1 fruit fly cellular context compared by ENCODE assay signal in the genomic region with DNA sequence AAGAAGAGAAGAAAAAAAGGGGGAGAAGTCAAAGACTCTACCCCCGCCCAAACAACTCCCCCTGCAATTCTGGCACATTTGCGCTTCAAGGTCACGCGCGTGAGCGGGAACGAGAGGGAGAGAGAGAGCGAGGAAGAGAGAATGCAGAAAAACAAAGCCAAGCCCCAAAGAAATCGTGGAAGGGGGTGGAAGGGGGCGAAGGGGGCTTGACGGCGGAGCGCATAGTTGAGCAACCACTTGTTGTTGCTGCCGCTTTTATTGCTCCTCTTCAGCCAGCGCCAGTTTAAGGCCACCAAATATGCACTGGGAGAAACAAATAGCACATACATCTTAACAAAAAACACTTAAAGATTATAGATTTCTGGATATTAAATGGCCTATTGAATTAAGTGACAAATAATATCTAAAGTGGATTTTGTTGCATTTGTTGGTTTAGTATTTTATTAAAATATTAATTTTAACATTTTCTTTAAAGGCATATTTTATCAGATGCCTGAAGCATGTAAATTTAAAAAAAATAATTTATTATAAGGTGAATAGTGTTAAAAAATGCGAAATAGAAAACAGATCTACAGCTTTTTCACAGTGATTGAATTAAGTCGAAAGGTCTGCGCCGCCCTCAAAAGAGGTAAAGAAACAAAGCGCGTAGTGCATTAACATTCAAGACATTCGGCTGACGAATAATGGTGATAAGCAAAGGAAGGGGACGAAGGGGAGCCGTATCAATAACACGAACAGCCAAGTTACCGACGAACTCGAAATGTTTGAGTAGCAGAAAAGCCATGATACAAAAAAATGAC.
TF ChIP-seq lines count a peak whose summit lies in the region.

No protein-coding gene starts in this region.

TF ChIP-seq in whole organism, embryonic, 481 proteins besides CTCF, POLR2A, EP300 and RAD21 (continued from another document):
- TF ChIP-seq CG9797 (GFP tag; optimal IDR thresholded peaks at IDR 0.05; lab: Kevin White, UChicago): no peak
- peak; percentile 96 for TF ChIP-seq stc (GFP tag; IDR thresholded peaks at IDR 0.05; lab: Robert Waterston, UW)
- peak; percentile 95 for TF ChIP-seq CG10654 (GFP tag; optimal IDR thresholded peaks at IDR 0.05; lab: Kevin White, UChicago)
- TF ChIP-seq CG6272 (GFP tag; IDR thresholded peaks at IDR 0.05; lab: Robert Waterston, UW): peak; percentile 90
- no peak for TF ChIP-seq CG11456 (GFP tag; IDR thresholded peaks at IDR 0.05; lab: Robert Waterston, UW)
- TF ChIP-seq tgo (GFP tag; IDR thresholded peaks at IDR 0.05; lab: Robert Waterston, UW): peak; percentile 74
- TF ChIP-seq danr (GFP tag; IDR thresholded peaks at IDR 0.05; lab: Robert Waterston, UW): peak; percentile 93
- peak; percentile 99 for TF ChIP-seq CG13424 (tag; optimal IDR thresholded peaks at IDR 0.05; lab: Kevin White, UChicago)
- TF ChIP-seq HLH54F (GFP tag; optimal IDR thresholded peaks at IDR 0.05; lab: Kevin White, UChicago): peak; percentile 13
- TF ChIP-seq cwo (GFP tag; optimal IDR thresholded peaks at IDR 0.05; lab: Kevin White, UChicago): peak; percentile 94
- TF ChIP-seq ro (GFP tag; IDR thresholded peaks at IDR 0.05; lab: Robert Waterston, UW): peak; percentile 48
- TF ChIP-seq B-H1 (GFP tag; IDR thresholded peaks at IDR 0.05; lab: Robert Waterston, UW): peak; percentile 94
- TF ChIP-seq al (GFP tag; IDR thresholded peaks at IDR 0.05; lab: Robert Waterston, UW): peak; percentile 65
- no peak for TF ChIP-seq her (GFP tag; optimal IDR thresholded peaks at IDR 0.05; lab: Kevin White, UChicago)
- peak; percentile 38 for TF ChIP-seq pb (GFP tag; optimal IDR thresholded peaks at IDR 0.05; lab: Kevin White, UChicago)
- peak; percentile 93 for TF ChIP-seq esg (GFP tag; conservative IDR thresholded peaks at IDR 0.05; lab: Robert Waterston, UW)
- peak; percentile 93 for TF ChIP-seq croc (GFP tag; conservative IDR thresholded peaks at IDR 0.05; lab: Robert Waterston, UW)
- TF ChIP-seq ash1 (GFP tag; optimal IDR thresholded peaks at IDR 0.05; lab: Kevin White, UChicago): no peak
- peak; percentile 77 for TF ChIP-seq H2.0 (GFP tag; IDR thresholded peaks at IDR 0.05; lab: Robert Waterston, UW)
- TF ChIP-seq Atf3 (GFP tag; optimal IDR thresholded peaks at IDR 0.05; lab: Kevin White, UChicago): peak; percentile 50
- TF ChIP-seq CkIIα-i1 (GFP tag; IDR thresholded peaks at IDR 0.05; lab: Robert Waterston, UW): peak; percentile 75; the same call in 1 of the 2 replicates
- TF ChIP-seq CG7786 (GFP tag; optimal IDR thresholded peaks at IDR 0.05; lab: Kevin White, UChicago): peak; percentile 37
- TF ChIP-seq Xbp1 (GFP tag; optimal IDR thresholded peaks at IDR 0.05; lab: Kevin White, UChicago): peak; percentile 71
- peak; percentile 96 for TF ChIP-seq org-1 (GFP tag; optimal IDR thresholded peaks at IDR 0.05; lab: Kevin White, UChicago)
- TF ChIP-seq dmrt99B (tag; optimal IDR thresholded peaks at IDR 0.05; lab: Kevin White, UChicago): peak; percentile 100
- TF ChIP-seq tin (GFP tag; optimal IDR thresholded peaks at IDR 0.05; lab: Kevin White, UChicago): peak; percentile 86
